Worm (Caenorhabditis elegans): ENCODE data around the gene F45G2.9.
A peak's percentile ranks its signal among the peaks of the same experiment; 100 is the strongest.

The F45G2.9 gene

DNA sequence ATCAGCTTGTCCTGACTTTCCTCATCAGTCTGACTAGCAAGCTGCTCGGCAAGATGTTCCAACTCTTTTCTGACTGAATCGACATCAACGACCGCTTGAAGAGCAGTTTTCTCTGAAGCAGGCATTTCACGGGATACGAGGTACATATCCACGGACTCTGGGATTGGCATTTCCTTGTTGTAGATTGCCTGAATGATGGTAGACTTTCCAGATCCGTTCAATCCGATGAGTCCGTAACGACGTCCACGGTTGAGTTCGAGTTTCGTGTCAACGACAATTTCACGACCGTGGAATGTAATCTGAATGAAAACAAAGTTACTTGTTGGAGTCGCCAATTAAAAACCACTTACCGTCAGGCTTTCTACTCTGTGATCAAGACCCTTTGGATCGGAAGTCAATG, 24.8 kb upstream of the F45G2.9 start:
- TF ChIP-seq ceh-22 (tag; optimal IDR thresholded peaks at IDR 0.05): no peak

DNA sequence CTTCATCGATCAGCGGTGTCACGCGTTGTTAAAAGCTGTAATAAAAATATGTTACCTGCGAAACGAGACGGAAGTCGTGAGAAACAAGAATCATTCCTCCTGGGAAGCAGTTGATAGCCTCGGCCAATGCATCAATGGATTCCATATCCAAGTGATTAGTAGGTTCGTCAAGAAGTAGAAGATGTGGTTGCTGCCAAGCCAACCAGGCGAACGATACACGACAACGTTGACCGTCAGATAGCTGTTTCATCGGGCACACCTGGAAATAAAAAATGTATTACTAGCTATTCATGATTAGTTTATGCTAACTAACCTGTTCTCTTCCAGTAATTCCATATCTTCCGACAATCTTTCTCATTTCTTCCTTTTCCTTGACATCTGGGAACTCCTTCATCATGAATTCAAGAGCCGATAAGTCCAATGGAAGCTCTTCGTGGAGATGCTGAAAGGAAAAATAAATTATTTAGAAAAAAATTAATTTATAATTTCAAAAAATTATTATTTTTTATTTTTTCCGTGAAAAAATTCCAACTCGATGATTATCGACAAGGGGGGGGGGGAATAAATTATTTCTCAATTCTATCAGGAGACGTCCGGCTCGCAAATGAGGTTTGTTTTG, 22.3 kb upstream of the F45G2.9 start, which contains the start of gene tag-164:
TSS of gene tag-164 (plus strand) at position 569 of the 619 bp plus-strand sequence.
- TF ChIP-seq syd-9 (tag; optimal IDR thresholded peaks at IDR 0.05) (no peak), ceh-34 (tag; optimal IDR thresholded peaks at IDR 0.05) (no peak), Y22D7AL.16 (tag; optimal IDR thresholded peaks at IDR 0.05) (no peak)

DNA sequence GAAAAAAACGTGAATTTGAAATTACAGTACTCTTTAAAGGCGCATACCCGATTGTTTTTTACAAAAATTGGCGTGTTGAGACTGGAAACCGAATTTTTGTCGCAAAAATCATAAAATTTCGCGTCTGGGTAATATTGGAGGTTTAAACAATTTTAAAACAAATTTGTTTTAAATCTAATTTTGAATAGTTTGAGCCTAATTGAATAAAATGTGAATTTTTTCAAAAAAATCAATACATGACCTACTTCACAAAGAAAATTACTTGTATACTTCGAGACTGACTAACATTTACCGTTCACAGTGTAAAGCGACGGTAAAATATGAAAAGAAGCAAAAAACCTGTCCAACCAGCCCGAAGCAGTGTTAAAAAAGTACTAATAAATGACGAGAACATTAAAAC, 20.6 kb upstream of the F45G2.9 start:
- TF ChIP-seq pha-4 (tag; optimal IDR thresholded peaks at IDR 0.05): no peak
- no peak for TF ChIP-seq syd-9 (tag; optimal IDR thresholded peaks at IDR 0.05)
- TF ChIP-seq unc-42 (tag; optimal IDR thresholded peaks at IDR 0.05): no peak
- no peak for TF ChIP-seq odd-2 (tag; optimal IDR thresholded peaks at IDR 0.05)

- TF ChIP-seq unc-42 (tag; optimal IDR thresholded peaks at IDR 0.05) (peak; percentile 15), hlh-13 (GFP tag; optimal IDR thresholded peaks at IDR 0.05) (no peak)
Measured at ce11 chrIII:13455816-13456215, 19.1 kb upstream of the F45G2.9 start.

- no peak for TF ChIP-seq C08G9.2 (tag; optimal IDR thresholded peaks at IDR 0.05)
Measured at ce11 chrIII:13455207-13455606, 18.5 kb upstream of the F45G2.9 start, which contains the start of gene cua-1. cua-1 (minus strand) TSS chrIII:13455307.

- TF ChIP-seq gmeb-2 (tag; optimal IDR thresholded peaks at IDR 0.05) (no peak), ama-1 (optimal IDR thresholded peaks at IDR 0.05) (no peak), hlh-13 (GFP tag; optimal IDR thresholded peaks at IDR 0.05) (no peak), pros-1 (tag; optimal IDR thresholded peaks at IDR 0.05) (no peak), madf-2 (tag; optimal IDR thresholded peaks at IDR 0.05) (no peak), pag-3 (tag; optimal IDR thresholded peaks at IDR 0.05; ENCODE audit: borderline replicate concordance) (no peak), ceh-14 (tag; optimal IDR thresholded peaks at IDR 0.05) (no peak), pax-1 (tag; optimal IDR thresholded peaks at IDR 0.05) (no peak)
Measured at ce11 chrIII:13452824-13453223, 16.1 kb upstream of the F45G2.9 start.

- TF ChIP-seq unc-42 (tag; optimal IDR thresholded peaks at IDR 0.05) (no peak), pqm-1 (tag; optimal IDR thresholded peaks at IDR 0.05) (no peak), pax-1 (tag; optimal IDR thresholded peaks at IDR 0.05) (no peak), nhr-11 (tag; optimal IDR thresholded peaks at IDR 0.05) (no peak), fkh-6 (tag; optimal IDR thresholded peaks at IDR 0.05) (no peak), pha-2 (tag; optimal IDR thresholded peaks at IDR 0.05) (no peak), ttx-3 (tag; optimal IDR thresholded peaks at IDR 0.05) (no peak), odd-2 (tag; optimal IDR thresholded peaks at IDR 0.05) (no peak), C08G9.2 (tag; optimal IDR thresholded peaks at IDR 0.05) (peak; percentile 70), nhr-232 (tag; optimal IDR thresholded peaks at IDR 0.05) (no peak), ceh-18 (tag; optimal IDR thresholded peaks at IDR 0.05) (no peak), Y22D7AL.16 (tag; optimal IDR thresholded peaks at IDR 0.05) (no peak), ets-4 (tag; optimal IDR thresholded peaks at IDR 0.05) (peak; percentile 62), hlh-8 (tag; optimal IDR thresholded peaks at IDR 0.05) (peak; percentile 28), fkh-10 (GFP tag; optimal IDR thresholded peaks at IDR 0.05) (no peak), tbx-7 (tag; optimal IDR thresholded peaks at IDR 0.05) (peak; percentile 5), nfya-1 (tag; optimal IDR thresholded peaks at IDR 0.05) (no peak), ceh-2 (tag; optimal IDR thresholded peaks at IDR 0.05) (peak; percentile 25), ceh-6 (GFP tag; optimal IDR thresholded peaks at IDR 0.05) (no peak), ceh-31 (tag; optimal IDR thresholded peaks at IDR 0.05) (peak; percentile 66), zip-5 (tag; optimal IDR thresholded peaks at IDR 0.05) (no peak)
Measured at ce11 chrIII:13439415-13439814, 2.7 kb upstream of the F45G2.9 start, which contains the start of gene ciao-2B. ciao-2B (minus strand) TSS chrIII:13439544.

All from whole organism, late embryonic.